Fruit fly (Drosophila melanogaster) whole organism, embryonic: ENCODE results near the gene cactin.

Source experiments
- Asciz ChIP-seq: fragments of 200-800 bp; sonication (Bioruptor generic); optimal IDR thresholded peaks from 2 replicates; lab custom pipeline; 2017; ENCODE audit warnings: missing biosample characterization, mild to moderate bottlenecking, missing genetic modification characterization, missing genetic modification reagents
- C15 ChIP-seq: fragments of 200-800 bp; sonication (Bioruptor generic); IDR thresholded peaks from 3 replicates; pipeline ENCODE4 v1.3.6; 2022; ENCODE audit warnings: missing biosample characterization, missing genetic modification characterization
- CG10147 ChIP-seq: fragments of 200-800 bp; sonication (Bioruptor generic); optimal IDR thresholded peaks from 2 replicates; lab custom pipeline; 2019; ENCODE audit warnings: missing biosample characterization, mild to moderate bottlenecking, missing genetic modification characterization, moderate library complexity
- CG1024 ChIP-seq: fragments of 200-800 bp; sonication (Bioruptor generic); IDR thresholded peaks from 2 replicates; pipeline ENCODE4 v1.3.6; 2022; ENCODE audit warnings: missing biosample characterization, missing genetic modification characterization
- CG10431 ChIP-seq: fragments of 200-800 bp; sonication (Bioruptor generic); optimal IDR thresholded peaks from 3 replicates; lab custom pipeline; 2018; ENCODE audit warnings: missing biosample characterization, mild to moderate bottlenecking, missing genetic modification characterization
- CG11504 ChIP-seq: fragments of 200-800 bp; sonication (Bioruptor generic); optimal IDR thresholded peaks from 3 replicates; lab custom pipeline; 2019; ENCODE audit warnings: missing biosample characterization, mild to moderate bottlenecking, missing genetic modification characterization, moderate library complexity
- CG12071 ChIP-seq: fragments of 200-800 bp; sonication (Bioruptor generic); optimal IDR thresholded peaks from 3 replicates; lab custom pipeline; 2018; ENCODE audit warnings: missing biosample characterization, mild to moderate bottlenecking, missing genetic modification characterization
- CG13624 ChIP-seq: fragments of 200-800 bp; sonication (Bioruptor generic); optimal IDR thresholded peaks from 2 replicates; lab custom pipeline; 2016; ENCODE audit warnings: missing biosample characterization, missing genetic modification characterization
- CG15011 ChIP-seq: fragments of 200-800 bp; sonication (Bioruptor generic); optimal IDR thresholded peaks from 3 replicates; lab custom pipeline; 2018; ENCODE audit warnings: missing biosample characterization, mild to moderate bottlenecking, missing genetic modification characterization
- CG1603 ChIP-seq: fragments of 200-800 bp; sonication (Bioruptor generic); optimal IDR thresholded peaks from 2 replicates; lab custom pipeline; 2019; ENCODE audit warnings: missing biosample characterization, mild to moderate bottlenecking, missing genetic modification characterization, moderate library complexity
- CG16815 ChIP-seq: fragments of 200-800 bp; sonication (Bioruptor generic); optimal IDR thresholded peaks from 3 replicates; lab custom pipeline; 2017; ENCODE audit warnings: missing biosample characterization, mild to moderate bottlenecking, missing genetic modification characterization
- CG16863 ChIP-seq: fragments of 200-800 bp; sonication (Bioruptor generic); optimal IDR thresholded peaks from 3 replicates; lab custom pipeline; 2016; ENCODE audit warnings: missing biosample characterization, missing genetic modification characterization
- CG17385 ChIP-seq: fragments of 200-800 bp; sonication (Bioruptor generic); optimal IDR thresholded peaks from 3 replicates; lab custom pipeline; 2018; ENCODE audit warnings: missing biosample characterization, mild to moderate bottlenecking, missing genetic modification characterization
- CG1832 ChIP-seq: fragments of 200-800 bp; sonication (Bioruptor generic); optimal IDR thresholded peaks from 2 replicates; lab custom pipeline; 2017; ENCODE audit warnings: missing biosample characterization, mild to moderate bottlenecking, missing genetic modification characterization, inconsistent platforms
- CG30403 ChIP-seq: fragments of 200-800 bp; sonication (Bioruptor generic); optimal IDR thresholded peaks from 3 replicates; lab custom pipeline; 2016; ENCODE audit warnings: missing biosample characterization, missing genetic modification characterization
- CG31224 ChIP-seq: fragments of 200-800 bp; sonication (Bioruptor generic); IDR thresholded peaks from 2 replicates; pipeline ENCODE4 v1.3.6; 2022; ENCODE audit warnings: missing biosample characterization, missing genetic modification characterization
- CG34224 ChIP-seq: fragments of 200-800 bp; sonication (Bioruptor generic); IDR thresholded peaks from 3 replicates; pipeline ENCODE4 v1.3.6; 2022; ENCODE audit warnings: missing biosample characterization, missing genetic modification characterization; ENCODE audit not compliant: partially characterized antibody
- CG34422 ChIP-seq: fragments of 200-800 bp; sonication (Bioruptor generic); IDR thresholded peaks from 3 replicates; pipeline ENCODE4 v1.3.6; 2022; ENCODE audit warnings: missing biosample characterization, missing genetic modification characterization
- CG6854 ChIP-seq: fragments of 200-800 bp; sonication (Bioruptor generic); optimal IDR thresholded peaks from 3 replicates; lab custom pipeline; 2017; ENCODE audit warnings: missing biosample characterization, mild to moderate bottlenecking, missing genetic modification characterization
- CG7745 ChIP-seq: fragments of 200-800 bp; sonication (Bioruptor generic); optimal IDR thresholded peaks from 2 replicates; lab custom pipeline; 2018; ENCODE audit warnings: missing biosample characterization, mild to moderate bottlenecking, missing genetic modification characterization, moderate library complexity
- CG9437 ChIP-seq: fragments of 200-800 bp; sonication (Bioruptor generic); optimal IDR thresholded peaks from 2 replicates; lab custom pipeline; 2018; ENCODE audit warnings: missing biosample characterization, mild to moderate bottlenecking, missing genetic modification characterization
- CG9727 ChIP-seq: fragments of 200-800 bp; sonication (Bioruptor generic); optimal IDR thresholded peaks from 3 replicates; lab custom pipeline; 2017; ENCODE audit warnings: missing biosample characterization, mild to moderate bottlenecking, missing genetic modification characterization
- Dip3 ChIP-seq: fragments of 200-800 bp; sonication (Bioruptor generic); optimal IDR thresholded peaks from 3 replicates; lab custom pipeline; 2016; ENCODE audit warnings: missing biosample characterization, missing genetic modification characterization
- Dref ChIP-seq: fragments of 200-800 bp; sonication (Bioruptor generic); IDR thresholded peaks from 2 replicates; pipeline ENCODE4 v1.3.6; 2022; ENCODE audit warnings: missing biosample characterization, missing genetic modification characterization
- H2.0 ChIP-seq: fragments of 200-800 bp; sonication (Bioruptor generic); IDR thresholded peaks from 2 replicates; pipeline ENCODE4 v1.3.6; 2022; ENCODE audit warnings: missing biosample characterization, missing genetic modification characterization
- MTF-1 ChIP-seq: fragments of 200-800 bp; sonication (Bioruptor generic); optimal IDR thresholded peaks from 2 replicates; lab custom pipeline; 2018; ENCODE audit warnings: missing biosample characterization, mild to moderate bottlenecking, missing genetic modification characterization, borderline replicate concordance
- Myb ChIP-seq: fragments of 200-800 bp; sonication (Bioruptor generic); optimal IDR thresholded peaks from 2 replicates; lab custom pipeline; 2016; ENCODE audit warnings: missing biosample characterization, missing genetic modification characterization
- Neu2 ChIP-seq: fragments of 200-800 bp; sonication (Bioruptor generic); optimal IDR thresholded peaks from 3 replicates; lab custom pipeline; 2016; ENCODE audit warnings: missing biosample characterization, missing genetic modification characterization, borderline replicate concordance
- Ptx1 ChIP-seq: fragments of 200-800 bp; sonication (Bioruptor generic); IDR thresholded peaks from 2 replicates; pipeline ENCODE4 v1.3.6; 2022; ENCODE audit warnings: missing biosample characterization, missing genetic modification characterization
- Sry-δ ChIP-seq: fragments of 200-800 bp; sonication (Bioruptor generic); optimal IDR thresholded peaks from 2 replicates; lab custom pipeline; 2016; ENCODE audit warnings: missing biosample characterization, missing genetic modification characterization
- Trl ChIP-seq, 3 experiments: fragments of >200 bp in 2 of 3; fragments of 200-800 bp in 1 of 3; sonication (Bioruptor generic) in 1 of 3; optimal IDR thresholded peaks; 2 replicates in 1 of 3; 3 replicates in 2 of 3; lab custom pipeline; 2016 to 2017; ENCODE audit warnings: missing biosample characterization in 1 of 3, missing genetic modification characterization in 1 of 3
- YL-1 ChIP-seq: fragments of 200-800 bp; sonication (Bioruptor generic); optimal IDR thresholded peaks from 3 replicates; lab custom pipeline; 2017; ENCODE audit warnings: missing biosample characterization, mild to moderate bottlenecking, missing genetic modification characterization
- cato ChIP-seq: fragments of 200-800 bp; sonication (Bioruptor generic); optimal IDR thresholded peaks from 2 replicates; lab custom pipeline; 2016; ENCODE audit warnings: missing biosample characterization, missing genetic modification characterization, borderline replicate concordance
- chinmo ChIP-seq: fragments of 200-800 bp; sonication (Bioruptor generic); IDR thresholded peaks from 4 replicates; pipeline ENCODE4 v1.3.6; 2022; ENCODE audit warnings: missing biosample characterization, missing genetic modification characterization; ENCODE audit not compliant: partially characterized antibody
- chn ChIP-seq: fragments of 200-800 bp; sonication (Bioruptor generic); optimal IDR thresholded peaks from 2 replicates; lab custom pipeline; 2016; ENCODE audit warnings: missing biosample characterization, missing genetic modification characterization
- cwo ChIP-seq: fragments of 200-800 bp; sonication (Bioruptor generic); optimal IDR thresholded peaks from 3 replicates; lab custom pipeline; 2017; ENCODE audit warnings: missing biosample characterization, missing genetic modification characterization, mild to moderate bottlenecking, moderate library complexity, missing genetic modification reagents
- exex ChIP-seq: fragments of 200-800 bp; sonication (Bioruptor generic); optimal IDR thresholded peaks from 4 replicates; lab custom pipeline; 2018; ENCODE audit warnings: missing biosample characterization, mild to moderate bottlenecking, missing genetic modification characterization, moderate library complexity
- eyg ChIP-seq: fragments of 200-800 bp; sonication (Bioruptor generic); optimal IDR thresholded peaks from 3 replicates; lab custom pipeline; 2016; ENCODE audit warnings: missing biosample characterization, missing genetic modification characterization
- grn ChIP-seq: fragments of 200-800 bp; sonication (Bioruptor generic); optimal IDR thresholded peaks from 3 replicates; lab custom pipeline; 2017; ENCODE audit warnings: missing biosample characterization, missing genetic modification characterization
- gsb-n ChIP-seq: fragments of 200-800 bp; sonication (Bioruptor generic); optimal IDR thresholded peaks from 3 replicates; lab custom pipeline; 2018; ENCODE audit warnings: missing biosample characterization, mild to moderate bottlenecking, missing genetic modification characterization
- hkb ChIP-seq, 2 experiments: fragments of 200-800 bp in 1 of 2; fragments of >200 bp in 1 of 2; sonication (Bioruptor generic) in 1 of 2; IDR thresholded peaks in 1 of 2; optimal IDR thresholded peaks in 1 of 2; 2 replicates each; pipeline versions ENCODE4 v1.3.6 to Lab custom; 2017 to 2022; ENCODE audit warnings: missing biosample characterization in 1 of 2, missing genetic modification characterization in 1 of 2
- insv ChIP-seq, 2 experiments: fragments of 200-800 bp; sonication (Bioruptor generic); optimal IDR thresholded peaks; 3 replicates each; lab custom pipeline; 2016 to 2018; ENCODE audit warnings: missing biosample characterization in 2 of 2, missing genetic modification characterization in 2 of 2
- otp ChIP-seq: fragments of 200-800 bp; sonication (Bioruptor generic); IDR thresholded peaks from 3 replicates; pipeline ENCODE4, ENCODE4 v1.3.6; 2022; ENCODE audit warnings: missing biosample characterization, missing genetic modification characterization
- p53 ChIP-seq: fragments of 200-800 bp; sonication (Bioruptor generic); optimal IDR thresholded peaks from 2 replicates; lab custom pipeline; 2016; ENCODE audit warnings: missing biosample characterization, missing genetic modification characterization
- peb ChIP-seq: fragments of 200-800 bp; sonication (Bioruptor generic); IDR thresholded peaks from 2 replicates; pipeline ENCODE4 v1.3.6; 2022; ENCODE audit warnings: missing biosample characterization, missing genetic modification characterization
- rib ChIP-seq: fragments of 200-800 bp; sonication (Bioruptor generic); IDR thresholded peaks from 2 replicates; pipeline ENCODE4 v1.3.6; 2022; ENCODE audit warnings: missing biosample characterization, missing genetic modification characterization
- sob ChIP-seq: fragments of 200-800 bp; sonication (Bioruptor generic); IDR thresholded peaks from 2 replicates; pipeline ENCODE4 v1.3.6; 2022; ENCODE audit warnings: missing biosample characterization, missing genetic modification characterization
- ssp ChIP-seq: fragments of 200-800 bp; sonication (Bioruptor generic); IDR thresholded peaks from 2 replicates; pipeline ENCODE4 v1.3.6; 2022; ENCODE audit warnings: missing biosample characterization, missing genetic modification characterization
- zfh1 ChIP-seq: fragments of 200-800 bp; sonication (Bioruptor generic); IDR thresholded peaks from 3 replicates; pipeline ENCODE4 v1.3.6; 2022; ENCODE audit warnings: missing biosample characterization, missing genetic modification characterization
- zfh2 ChIP-seq: fragments of 200-800 bp; sonication (Bioruptor generic); optimal IDR thresholded peaks from 2 replicates; lab custom pipeline; 2016; ENCODE audit warnings: missing biosample characterization, missing genetic modification characterization

cactin gene

DNA sequence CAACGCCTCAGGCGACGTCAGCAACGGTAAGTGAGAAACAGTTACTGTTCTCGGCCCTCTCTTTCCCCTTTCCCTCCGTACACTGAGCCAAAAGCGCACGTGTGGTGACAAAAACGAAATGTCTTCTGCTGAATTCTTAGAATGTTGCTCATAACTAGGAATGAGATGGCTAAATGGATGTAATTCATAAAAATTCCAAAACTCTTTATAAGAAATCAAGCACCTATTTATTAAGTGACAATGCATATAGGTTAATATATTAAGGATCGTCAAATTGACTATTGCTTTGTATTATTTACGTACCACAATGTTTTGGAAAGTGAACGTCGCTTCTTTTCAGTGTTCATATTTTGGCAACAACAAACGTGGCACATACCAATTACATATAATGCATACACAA lies 10.7 kb downstream of the cactin start (continued):
- TF ChIP-seq CG16863 (GFP tag; lab: Kevin White, UChicago): no peak
- no peak for TF ChIP-seq gsb-n (tag; lab: Kevin White, UChicago)
- no peak for TF ChIP-seq CG12071 (GFP tag; lab: Kevin White, UChicago)
- TF ChIP-seq CG34422: no peak
- no peak for TF ChIP-seq p53 (GFP tag; lab: Kevin White, UChicago)
- no peak for TF ChIP-seq Neu2 (GFP tag; lab: Kevin White, UChicago)
- 0 out of 2 replicates have a peak, but pooled peaks have one; percentile 33 for TF ChIP-seq sob (GFP tag; lab: Robert Waterston, UW)
- TF ChIP-seq cato (GFP tag; lab: Kevin White, UChicago): no peak
- TF ChIP-seq CG30403 (GFP tag; lab: Kevin White, UChicago): peak; percentile 22
- TF ChIP-seq Dref: no peak
- TF ChIP-seq CG9437 (GFP tag; lab: Kevin White, UChicago): no peak
- no peak for TF ChIP-seq CG6854 (GFP tag; lab: Kevin White, UChicago)
- no peak for TF ChIP-seq hkb (optimal IDR thresholded peaks at IDR 0.05; lab: Kevin White, UChicago)
- TF ChIP-seq hkb (GFP tag; IDR thresholded peaks at IDR 0.05; lab: Robert Waterston, UW): no peak
- TF ChIP-seq zfh1: no peak
- TF ChIP-seq zfh2: peak; percentile 22
- TF ChIP-seq Dip3 (GFP tag; lab: Kevin White, UChicago): no peak
- TF ChIP-seq Trl (optimal IDR thresholded peaks at IDR 0.05; lab: Kevin White, UChicago): no peak
- TF ChIP-seq Trl (GFP tag; optimal IDR thresholded peaks at IDR 0.05; lab: Kevin White, UChicago): no peak
- no peak for TF ChIP-seq CG1024 (GFP tag; lab: Robert Waterston, UW)
- TF ChIP-seq YL-1 (GFP tag; lab: Kevin White, UChicago): no peak
- TF ChIP-seq CG16815 (GFP tag; lab: Kevin White, UChicago): no peak
- no peak for TF ChIP-seq grn (GFP tag; lab: Kevin White, UChicago)
- TF ChIP-seq MTF-1 (GFP tag; lab: Kevin White, UChicago): no peak
- peak; percentile 37 for TF ChIP-seq CG17385 (GFP tag; lab: Kevin White, UChicago)
- TF ChIP-seq otp (GFP tag; lab: Robert Waterston, UW): no peak
- no peak for TF ChIP-seq ssp (GFP tag; lab: Robert Waterston, UW)
- peak; percentile 36; the same call in 1 of the 2 replicates for TF ChIP-seq Ptx1
- peak; percentile 20 for TF ChIP-seq CG9727
- TF ChIP-seq CG10431 (GFP tag; lab: Kevin White, UChicago): no peak
- TF ChIP-seq H2.0 (GFP tag; lab: Robert Waterston, UW): no peak
- TF ChIP-seq insv (GFP tag; optimal IDR thresholded peaks at IDR 0.05; lab: Kevin White, UChicago): no peak
- no peak for TF ChIP-seq peb (GFP tag; lab: Robert Waterston, UW)
- TF ChIP-seq chn (GFP tag; lab: Kevin White, UChicago): no peak
- TF ChIP-seq CG15011: no peak
- peak; percentile 62 for TF ChIP-seq CG11504
- no peak for TF ChIP-seq CG31224
- no peak for TF ChIP-seq CG34224 (GFP tag; lab: Robert Waterston, UW)
- no peak for TF ChIP-seq eyg (GFP tag; lab: Kevin White, UChicago)
- TF ChIP-seq Myb (GFP tag; lab: Kevin White, UChicago): peak; percentile 0
- TF ChIP-seq CG1603 (tag; lab: Kevin White, UChicago): no peak
- no peak for TF ChIP-seq CG1832
- no peak for TF ChIP-seq rib (GFP tag; lab: Robert Waterston, UW)
- TF ChIP-seq C15 (GFP tag; lab: Robert Waterston, UW): no peak
- TF ChIP-seq Sry-δ (GFP tag; lab: Kevin White, UChicago): no peak
- TF ChIP-seq CG7745 (tag; lab: Kevin White, UChicago): no peak
- TF ChIP-seq chinmo: no peak
- peak; percentile 39 for TF ChIP-seq cwo
- no peak for TF ChIP-seq Asciz (GFP tag; lab: Kevin White, UChicago)
- peak; percentile 17 for TF ChIP-seq CG10147 (GFP tag; lab: Kevin White, UChicago)
- no peak for TF ChIP-seq CG13624 (GFP tag; lab: Kevin White, UChicago)
- TF ChIP-seq exex: no peak
